Worm (Caenorhabditis elegans): ENCODE data around the gene T24E12.6.

The T24E12.6 gene

ce11 chrII:3739647-3740046 is 21.9 kb downstream of the T24E12.6 start, which contains the start of gene F12E12.2:
TSS of gene F12E12.2 (plus strand) at chrII:3739947.
- no peak for TF ChIP-seq rnt-1 (tag; optimal IDR thresholded peaks at IDR 0.05)
- TF ChIP-seq egl-13 (tag; optimal IDR thresholded peaks at IDR 0.05), result no peak
- no peak for TF ChIP-seq hlh-17 (GFP tag; optimal IDR thresholded peaks at IDR 0.05; ENCODE audit: borderline replicate concordance)
- no peak for TF ChIP-seq alr-1 (tag; optimal IDR thresholded peaks at IDR 0.05; ENCODE audit: borderline replicate concordance)
- no peak for TF ChIP-seq C04F5.9 (tag; optimal IDR thresholded peaks at IDR 0.05)
- TF ChIP-seq xbp-1 (tag; optimal IDR thresholded peaks at IDR 0.05), result no peak
- no peak for TF ChIP-seq nhr-12 (tag; optimal IDR thresholded peaks at IDR 0.05)
- TF ChIP-seq mef-2 (tag; optimal IDR thresholded peaks at IDR 0.05), result no peak
- TF ChIP-seq unc-86 (tag; optimal IDR thresholded peaks at IDR 0.05), result no peak
- TF ChIP-seq zip-4 (GFP tag; optimal IDR thresholded peaks at IDR 0.05), result no peak
- TF ChIP-seq ceh-90 (tag; optimal IDR thresholded peaks at IDR 0.05), result no peak
- no peak for TF ChIP-seq nhr-84 (tag; optimal IDR thresholded peaks at IDR 0.05)
- TF ChIP-seq nhr-76 (tag; optimal IDR thresholded peaks at IDR 0.05), result no peak
- TF ChIP-seq mdl-1 (tag; optimal IDR thresholded peaks at IDR 0.05), result no peak
- no peak for TF ChIP-seq efl-1 (optimal IDR thresholded peaks at IDR 0.05)
- no peak for TF ChIP-seq efl-1 (GFP tag; optimal IDR thresholded peaks at IDR 0.05 in 1 of 2)
- no peak for TF ChIP-seq isw-1 (GFP tag; IDR thresholded peaks at IDR 0.05)
- TF ChIP-seq swsn-7 (tag; optimal IDR thresholded peaks at IDR 0.05), result no peak

ce11 chrII:3736893-3737375 is 24.6 kb downstream of the T24E12.6 start, which contains the start of gene F12E12.6:
TSS of gene F12E12.6 (minus strand) at chrII:3736943.
- TF ChIP-seq nhr-11 (tag; optimal IDR thresholded peaks at IDR 0.05) (no peak), fkh-4 (tag; optimal IDR thresholded peaks at IDR 0.05; ENCODE audit: borderline replicate concordance) (no peak)

ce11 chrII:3731723-3732122 is 29.8 kb downstream of the T24E12.6 start, which contains the start of the genes sdz-12 and bath-31:
TSS of gene sdz-12 (minus strand) at chrII:3731823.
TSS of gene bath-31 (plus strand) at chrII:3731973.
- TF ChIP-seq nhr-237 (tag; optimal IDR thresholded peaks at IDR 0.05) (no peak), ceh-88 (GFP tag; IDR thresholded peaks at IDR 0.05) (no peak), fkh-8 (tag; optimal IDR thresholded peaks at IDR 0.05) (no peak), sox-4 (tag; optimal IDR thresholded peaks at IDR 0.05) (no peak), swsn-7 (tag; optimal IDR thresholded peaks at IDR 0.05) (no peak), aha-1 (tag; optimal IDR thresholded peaks at IDR 0.05) (no peak), ama-1 (optimal IDR thresholded peaks at IDR 0.05) (no peak), efl-1 (optimal IDR thresholded peaks at IDR 0.05) (no peak), efl-1 (GFP tag; optimal IDR thresholded peaks at IDR 0.05 in 1 of 2) (no peak)

- TF ChIP-seq ets-5 (GFP tag; IDR thresholded peaks at IDR 0.05) (no peak), Y116A8C.19 (tag; optimal IDR thresholded peaks at IDR 0.05; ENCODE audit: borderline replicate concordance) (no peak), alr-1 (tag; optimal IDR thresholded peaks at IDR 0.05; ENCODE audit: borderline replicate concordance) (no peak), unc-30 (tag; optimal IDR thresholded peaks at IDR 0.05) (no peak), mab-9 (GFP tag; IDR thresholded peaks at IDR 0.05) (no peak), sup-37 (GFP tag; optimal IDR thresholded peaks at IDR 0.05) (no peak), nhr-11 (tag; optimal IDR thresholded peaks at IDR 0.05) (no peak), fkh-10 (GFP tag; optimal IDR thresholded peaks at IDR 0.05) (no peak), rnt-1 (tag; optimal IDR thresholded peaks at IDR 0.05) (no peak), ceh-82 (tag; optimal IDR thresholded peaks at IDR 0.05) (no peak), elt-2 (tag; optimal IDR thresholded peaks at IDR 0.05) (no peak), mep-1 (tag; optimal IDR thresholded peaks at IDR 0.05) (no peak), ztf-4 (tag; optimal IDR thresholded peaks at IDR 0.05) (no peak), snpc-4 (tag; optimal IDR thresholded peaks at IDR 0.05) (no peak), nhr-12 (tag; optimal IDR thresholded peaks at IDR 0.05) (no peak), fkh-8 (tag; optimal IDR thresholded peaks at IDR 0.05) (no peak), fkh-4 (tag; optimal IDR thresholded peaks at IDR 0.05; ENCODE audit: borderline replicate concordance) (no peak), ama-1 (optimal IDR thresholded peaks at IDR 0.05) (no peak), elt-3 (tag; optimal IDR thresholded peaks at IDR 0.05) (no peak)
Measured at ce11 chrII:3727996-3728395, 33.5 kb downstream of the T24E12.6 start, which contains the start of gene C46E10.8. TSS of gene C46E10.8 (minus strand) at chrII:3728096.

Measured in whole organism, L1 larva.